Fruit fly (Drosophila melanogaster) whole organism, embryonic: Measurements from ENCODE around the gene slmb.

Source experiments
- CG10462 ChIP-seq: fragments of 200-800 bp; sonication (Bioruptor generic); optimal IDR thresholded peaks from 2 replicates; lab custom pipeline; 2016; ENCODE audit warnings: missing biosample characterization, missing genetic modification characterization
- CG1233 ChIP-seq: fragments of 200-800 bp; sonication (Bioruptor generic); optimal IDR thresholded peaks from 4 replicates; lab custom pipeline; 2018; ENCODE audit warnings: missing biosample characterization, mild to moderate bottlenecking, missing genetic modification characterization
- CG13123 ChIP-seq: fragments of 200-800 bp; sonication (Bioruptor generic); optimal IDR thresholded peaks from 2 replicates; lab custom pipeline; 2016; ENCODE audit warnings: missing biosample characterization, missing genetic modification characterization
- CG14860 ChIP-seq: fragments of 200-800 bp; sonication (Bioruptor generic); IDR thresholded peaks from 3 replicates; pipeline ENCODE4 v1.3.6; 2022; ENCODE audit warnings: missing biosample characterization, missing genetic modification characterization; ENCODE audit not compliant: partially characterized antibody
- CG1647 ChIP-seq: fragments of 200-800 bp; sonication (Bioruptor generic); optimal IDR thresholded peaks from 3 replicates; lab custom pipeline; 2016; ENCODE audit warnings: missing biosample characterization, missing genetic modification characterization
- CG16815 ChIP-seq: fragments of 200-800 bp; sonication (Bioruptor generic); optimal IDR thresholded peaks from 3 replicates; lab custom pipeline; 2017; ENCODE audit warnings: missing biosample characterization, mild to moderate bottlenecking, missing genetic modification characterization
- CG17361 ChIP-seq: fragments of 200-800 bp; sonication (Bioruptor generic); IDR thresholded peaks from 3 replicates; pipeline ENCODE4 v1.3.6; 2022; ENCODE audit warnings: missing biosample characterization, missing genetic modification characterization
- CG17912 ChIP-seq: fragments of 200-800 bp; sonication (Bioruptor generic); optimal IDR thresholded peaks from 2 replicates; lab custom pipeline; 2018; ENCODE audit warnings: missing biosample characterization, mild to moderate bottlenecking, missing genetic modification characterization
- CG18262 ChIP-seq: fragments of 200-800 bp; optimal IDR thresholded peaks from 3 replicates; lab custom pipeline; 2019; ENCODE audit warnings: missing biosample characterization, mild to moderate bottlenecking, missing genetic modification characterization, moderate library complexity
- CG30020 ChIP-seq: fragments of 200-800 bp; optimal IDR thresholded peaks from 2 replicates; lab custom pipeline; 2019; ENCODE audit warnings: missing biosample characterization, mild to moderate bottlenecking, missing genetic modification characterization, moderate library complexity
- CG3163 ChIP-seq: fragments of 200-800 bp; sonication (Bioruptor generic); optimal IDR thresholded peaks from 3 replicates; lab custom pipeline; 2016; ENCODE audit warnings: missing biosample characterization, missing genetic modification characterization
- CG42726 ChIP-seq: fragments of 200-800 bp; sonication (Bioruptor generic); IDR thresholded peaks from 2 replicates; pipeline ENCODE4 v1.3.6; 2022; ENCODE audit warnings: missing biosample characterization, missing genetic modification characterization; ENCODE audit not compliant: partially characterized antibody
- CG4328 ChIP-seq: fragments of 200-800 bp; sonication (Bioruptor generic); optimal IDR thresholded peaks from 3 replicates; lab custom pipeline; 2017; ENCODE audit warnings: missing biosample characterization, missing genetic modification reagents, missing genetic modification characterization
- CG43689 ChIP-seq: fragments of 200-800 bp; sonication (Bioruptor generic); IDR thresholded peaks from 2 replicates; pipeline ENCODE4 v1.3.6; 2022; ENCODE audit warnings: missing biosample characterization, missing genetic modification characterization
- CG5180 ChIP-seq: fragments of 200-800 bp; sonication (Bioruptor generic); optimal IDR thresholded peaks from 3 replicates; lab custom pipeline; 2017; ENCODE audit warnings: missing biosample characterization, missing genetic modification characterization, mild to moderate bottlenecking, moderate library complexity, missing genetic modification reagents
- CG5953 ChIP-seq: fragments of 200-800 bp; sonication (Bioruptor generic); IDR thresholded peaks from 2 replicates; pipeline ENCODE4 v1.3.6; 2022; ENCODE audit warnings: missing biosample characterization, missing genetic modification characterization
- CG7357 ChIP-seq: fragments of 200-800 bp; sonication (Bioruptor generic); IDR thresholded peaks from 3 replicates; pipeline ENCODE4 v1.3.6; 2022; ENCODE audit warnings: missing biosample characterization, missing genetic modification characterization
- CG9215 ChIP-seq: fragments of 200-800 bp; sonication (Bioruptor generic); IDR thresholded peaks from 2 replicates; pipeline ENCODE4 v1.3.6; 2022; ENCODE audit warnings: missing biosample characterization, missing genetic modification characterization
- CG9932 ChIP-seq: fragments of 200-800 bp; sonication (Bioruptor generic); IDR thresholded peaks from 2 replicates; pipeline ENCODE4 v1.3.6; 2022; ENCODE audit warnings: missing biosample characterization, missing genetic modification characterization
- Dek ChIP-seq: fragments of 200-800 bp; sonication (Bioruptor generic); optimal IDR thresholded peaks from 3 replicates; lab custom pipeline; 2019; ENCODE audit warnings: missing biosample characterization, mild to moderate bottlenecking, missing genetic modification characterization, moderate library complexity
- E2f1 ChIP-seq: fragments of 200-800 bp; sonication (Bioruptor generic); IDR thresholded peaks from 2 replicates; pipeline ENCODE4 v1.3.6; 2022; ENCODE audit warnings: missing biosample characterization, missing genetic modification characterization
- Lpt ChIP-seq: fragments of >200 bp; optimal IDR thresholded peaks from 2 replicates; lab custom pipeline; 2018; ENCODE audit warnings: missing biosample characterization, missing genetic modification characterization
- Mes4 ChIP-seq: fragments of 200-800 bp; sonication (Bioruptor generic); optimal IDR thresholded peaks from 2 replicates; lab custom pipeline; 2016; ENCODE audit warnings: missing biosample characterization, missing genetic modification characterization
- Mrtf ChIP-seq: fragments of 200-800 bp; sonication (Bioruptor generic); IDR thresholded peaks from 3 replicates; pipeline ENCODE4 v1.3.6; 2022; ENCODE audit warnings: missing biosample characterization, missing genetic modification characterization
- Opbp ChIP-seq: fragments of 200-800 bp; sonication (Bioruptor generic); IDR thresholded peaks from 3 replicates; pipeline ENCODE4 v1.3.6; 2022; ENCODE audit warnings: missing biosample characterization, missing genetic modification characterization; ENCODE audit not compliant: partially characterized antibody
- Pdp1 ChIP-seq, 2 experiments: fragments of 200-800 bp; sonication (Bioruptor generic); optimal IDR thresholded peaks; 3 replicates each; lab custom pipeline; 2016; ENCODE audit warnings: missing biosample characterization in 2 of 2, missing genetic modification characterization in 2 of 2, mild to moderate bottlenecking in 1 of 2, moderate library complexity in 1 of 2
- Sox100B ChIP-seq: fragments of 200-800 bp; sonication (Bioruptor generic); optimal IDR thresholded peaks from 3 replicates; lab custom pipeline; 2018; ENCODE audit warnings: missing biosample characterization, mild to moderate bottlenecking, missing genetic modification characterization
- Sox102F ChIP-seq: fragments of 200-800 bp; sonication (Bioruptor generic); optimal IDR thresholded peaks from 2 replicates; lab custom pipeline; 2018; ENCODE audit warnings: missing biosample characterization, mild to moderate bottlenecking, missing genetic modification characterization, moderate library complexity
- Trl ChIP-seq, 3 experiments: fragments of >200 bp in 2 of 3; fragments of 200-800 bp in 1 of 3; sonication (Bioruptor generic) in 1 of 3; optimal IDR thresholded peaks; 2 replicates in 1 of 3; 3 replicates in 2 of 3; lab custom pipeline; 2016 to 2017; ENCODE audit warnings: missing biosample characterization in 1 of 3, missing genetic modification characterization in 1 of 3
- Usf ChIP-seq: fragments of 200-800 bp; sonication (Bioruptor generic); optimal IDR thresholded peaks from 2 replicates; lab custom pipeline; 2017; ENCODE audit warnings: missing genotype, missing biosample characterization, missing genetic modification characterization
- cad ChIP-seq: fragments of >200 bp; optimal IDR thresholded peaks from 2 replicates; lab custom pipeline; 2017; ENCODE audit warnings: missing biosample characterization, missing genetic modification characterization
- cato ChIP-seq: fragments of 200-800 bp; sonication (Bioruptor generic); optimal IDR thresholded peaks from 2 replicates; lab custom pipeline; 2016; ENCODE audit warnings: missing biosample characterization, missing genetic modification characterization, borderline replicate concordance
- dan ChIP-seq: fragments of 200-800 bp; sonication (Bioruptor generic); IDR thresholded peaks from 2 replicates; pipeline ENCODE4 v1.3.6; 2022; ENCODE audit warnings: missing biosample characterization, missing genetic modification characterization
- danr ChIP-seq: fragments of 200-800 bp; sonication (Bioruptor generic); IDR thresholded peaks from 2 replicates; pipeline ENCODE4 v1.3.6; 2022; ENCODE audit warnings: missing biosample characterization, missing genetic modification characterization
- dmrt99B ChIP-seq: fragments of 200-800 bp; sonication (Bioruptor generic); optimal IDR thresholded peaks from 2 replicates; lab custom pipeline; 2018; ENCODE audit warnings: missing biosample characterization, mild to moderate bottlenecking, missing genetic modification characterization, moderate library complexity
- en ChIP-seq: fragments of 200-800 bp; sonication (Bioruptor generic); optimal IDR thresholded peaks from 2 replicates; lab custom pipeline; 2016; ENCODE audit warnings: missing biosample characterization, missing genetic modification characterization
- fd3F ChIP-seq: fragments of 200-800 bp; sonication (Bioruptor generic); optimal IDR thresholded peaks from 2 replicates; lab custom pipeline; 2018; ENCODE audit warnings: missing biosample characterization, mild to moderate bottlenecking, missing genetic modification characterization, moderate library complexity
- gem ChIP-seq: fragments of 200-800 bp; sonication (Bioruptor generic); optimal IDR thresholded peaks from 2 replicates; lab custom pipeline; 2019; ENCODE audit warnings: missing biosample characterization, mild to moderate bottlenecking, missing genetic modification characterization, moderate library complexity
- gfzf ChIP-seq: fragments of 200-800 bp; sonication (Bioruptor generic); optimal IDR thresholded peaks from 2 replicates; lab custom pipeline; 2016; ENCODE audit warnings: missing biosample characterization, mild to moderate bottlenecking, missing genetic modification characterization, moderate library complexity
- kay ChIP-seq: fragments of 200-800 bp; sonication (Bioruptor generic); optimal IDR thresholded peaks from 2 replicates; lab custom pipeline; 2016; ENCODE audit warnings: missing biosample characterization, missing genetic modification characterization
- lab ChIP-seq: fragments of 200-800 bp; sonication (Bioruptor generic); optimal IDR thresholded peaks from 3 replicates; lab custom pipeline; 2017; ENCODE audit warnings: missing biosample characterization, missing genetic modification characterization, mild to moderate bottlenecking, moderate library complexity, missing genetic modification reagents
- pzg ChIP-seq: fragments of 200-800 bp; sonication (Bioruptor generic); optimal IDR thresholded peaks from 3 replicates; lab custom pipeline; 2018; ENCODE audit warnings: missing biosample characterization, mild to moderate bottlenecking, missing genetic modification characterization, moderate library complexity
- run ChIP-seq: fragments of 200-800 bp; sonication (Bioruptor generic); optimal IDR thresholded peaks from 3 replicates; lab custom pipeline; 2018; ENCODE audit warnings: missing biosample characterization, mild to moderate bottlenecking, missing genetic modification characterization
- salm ChIP-seq: fragments of 200-800 bp; sonication (Bioruptor generic); optimal IDR thresholded peaks from 2 replicates; lab custom pipeline; 2018; ENCODE audit warnings: missing biosample characterization, mild to moderate bottlenecking, missing genetic modification characterization
- sr ChIP-seq: fragments of 200-800 bp; sonication (Bioruptor generic); IDR thresholded peaks from 3 replicates; pipeline ENCODE4 v1.3.6; 2022; ENCODE audit warnings: missing biosample characterization, missing genetic modification characterization
- tin ChIP-seq: fragments of 200-800 bp; sonication (Bioruptor generic); optimal IDR thresholded peaks from 3 replicates; lab custom pipeline; 2016; ENCODE audit warnings: missing biosample characterization, missing genetic modification characterization
- tll ChIP-seq, 2 experiments: fragments of 200-800 bp in 1 of 2; fragments of >200 bp in 1 of 2; sonication (Bioruptor generic) in 1 of 2; optimal IDR thresholded peaks; 2 replicates each; lab custom pipeline; 2017 to 2019; ENCODE audit warnings: missing biosample characterization in 2 of 2, missing genetic modification characterization in 2 of 2, mild to moderate bottlenecking in 1 of 2, moderate library complexity in 1 of 2
- tna ChIP-seq: fragments of 200-800 bp; sonication (Bioruptor generic); IDR thresholded peaks from 2 replicates; pipeline ENCODE4 v1.3.6; 2022; ENCODE audit warnings: missing biosample characterization, missing genetic modification characterization; ENCODE audit not compliant: partially characterized antibody
- zen2 ChIP-seq: fragments of 200-800 bp; sonication (Bioruptor generic); IDR thresholded peaks from 3 replicates; pipeline ENCODE4 v1.3.6; 2022; ENCODE audit warnings: missing biosample characterization, missing genetic modification characterization; ENCODE audit not compliant: partially characterized antibody

The slmb gene

DNA sequence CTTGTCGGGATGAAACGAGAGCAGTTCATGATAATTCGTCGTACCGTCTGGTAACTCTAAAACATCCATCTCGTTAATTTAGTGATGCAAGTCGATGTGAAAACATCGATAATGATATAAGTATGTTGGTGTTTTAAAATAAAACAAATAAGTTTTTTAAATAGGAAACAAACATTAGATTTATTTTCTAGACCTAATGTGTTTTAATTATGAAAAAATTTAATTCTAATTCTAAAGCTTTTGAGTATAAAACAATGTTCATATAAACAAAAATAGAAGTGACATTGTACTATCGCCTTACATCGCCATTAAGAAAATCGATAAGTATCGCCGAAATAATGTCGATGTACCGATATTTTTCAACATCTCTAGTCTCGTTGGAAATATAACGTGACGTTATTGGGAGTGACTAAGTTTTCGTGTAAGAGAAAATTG lies 16.2 kb downstream of the slmb start, which contains the start of gene Rab11 (continued):
- no peak for TF ChIP-seq salm
- TF ChIP-seq CG3163 (GFP tag; lab: Kevin White, UChicago), result no peak
- TF ChIP-seq CG13123, result no peak
- peak; percentile 63 for TF ChIP-seq CG18262 (tag; lab: Kevin White, UChicago)
- no peak for TF ChIP-seq run
- TF ChIP-seq zen2 (GFP tag; lab: Robert Waterston, UW), result peak; percentile 81; the same call in 1 of the 3 replicates
- TF ChIP-seq Mes4 (GFP tag; lab: Kevin White, UChicago), result no peak
- no peak for TF ChIP-seq cato (GFP tag; lab: Kevin White, UChicago)
- peak; percentile 78 for TF ChIP-seq CG9932
- TF ChIP-seq CG42726 (GFP tag; lab: Robert Waterston, UW), result peak; percentile 34; the same call in 1 of the 2 replicates
- TF ChIP-seq CG7357, result no peak
- peak; percentile 19 for TF ChIP-seq fd3F (GFP tag; lab: Kevin White, UChicago)
- no peak for TF ChIP-seq en
- TF ChIP-seq Opbp (GFP tag; lab: Robert Waterston, UW), result peak; percentile 80
- peak; percentile 50 for TF ChIP-seq tin (GFP tag; lab: Kevin White, UChicago)
- peak in 1 of 2 experiments; percentile 11 for TF ChIP-seq tll (GFP tag; optimal IDR thresholded peaks at IDR 0.05; lab: Kevin White, UChicago)
- no peak for TF ChIP-seq dan (GFP tag; lab: Robert Waterston, UW)
- TF ChIP-seq pzg (GFP tag; lab: Kevin White, UChicago), result peak; percentile 58
- peak; percentile 3 for TF ChIP-seq CG16815 (GFP tag; lab: Kevin White, UChicago)
- TF ChIP-seq CG10462 (GFP tag; lab: Kevin White, UChicago), result peak; percentile 2
- no peak for TF ChIP-seq CG1647 (GFP tag; lab: Kevin White, UChicago)
- TF ChIP-seq Sox100B (GFP tag; lab: Kevin White, UChicago), result peak; percentile 32
- TF ChIP-seq cad (GFP tag; lab: Kevin White, UChicago), result no peak
- no peak for TF ChIP-seq CG17912 (GFP tag; lab: Kevin White, UChicago)
- TF ChIP-seq lab, result peak; percentile 44
- TF ChIP-seq Mrtf (GFP tag; lab: Robert Waterston, UW), result no peak
- TF ChIP-seq sr (GFP tag; lab: Robert Waterston, UW), result no peak
- peak; percentile 68; the same call in 2 of the 3 replicates for TF ChIP-seq CG17361 (GFP tag; lab: Robert Waterston, UW)
- peak; percentile 55 for TF ChIP-seq CG4328 (GFP tag; lab: Kevin White, UChicago)
- peak; percentile 67 for TF ChIP-seq CG30020
- peak; percentile 36 to 44 for TF ChIP-seq Pdp1 (GFP tag; optimal IDR thresholded peaks at IDR 0.05; lab: Kevin White, UChicago)
- TF ChIP-seq CG5180, result no peak
- TF ChIP-seq gem (tag; lab: Kevin White, UChicago), result peak; percentile 71
- peak; percentile 47 for TF ChIP-seq Sox102F (GFP tag; lab: Kevin White, UChicago)
- TF ChIP-seq CG1233 (GFP tag; lab: Kevin White, UChicago), result peak; percentile 39
- TF ChIP-seq Lpt (GFP tag; lab: Kevin White, UChicago), result no peak
- TF ChIP-seq E2f1 (GFP tag; lab: Robert Waterston, UW), result no peak
- TF ChIP-seq CG43689 (GFP tag; lab: Robert Waterston, UW), result no peak
- TF ChIP-seq dmrt99B (tag; lab: Kevin White, UChicago), result peak; percentile 30
- TF ChIP-seq CG14860 (GFP tag; lab: Robert Waterston, UW), result peak; percentile 86
- TF ChIP-seq danr (GFP tag; lab: Robert Waterston, UW), result no peak
- no peak for TF ChIP-seq Usf
- TF ChIP-seq Trl (optimal IDR thresholded peaks at IDR 0.05; lab: Kevin White, UChicago), result no peak
- no peak for TF ChIP-seq Trl (GFP tag; optimal IDR thresholded peaks at IDR 0.05; lab: Kevin White, UChicago)
- peak; percentile 67 for TF ChIP-seq tna (GFP tag; lab: Robert Waterston, UW)
- peak; percentile 56; the same call in 1 of the 2 replicates for TF ChIP-seq CG9215 (GFP tag; lab: Robert Waterston, UW)
- TF ChIP-seq CG5953 (GFP tag; lab: Robert Waterston, UW), result no peak
- peak; percentile 66 for TF ChIP-seq kay (GFP tag; lab: Kevin White, UChicago)
- TF ChIP-seq Dek (tag; lab: Kevin White, UChicago), result peak; percentile 8
- peak; percentile 50 for TF ChIP-seq gfzf (GFP tag; lab: Kevin White, UChicago)
